Fruit fly (Drosophila melanogaster) whole organism, larva: ENCODE measurements around the gene CG43335.

Source experiments
- noc ChIP-seq: fragments of 200-800 bp; sonication (Bioruptor generic); optimal IDR thresholded peaks from 3 replicates; lab custom pipeline; 2019; ENCODE audit warnings: missing biosample characterization, mild to moderate bottlenecking, missing genetic modification characterization, moderate library complexity

Gene CG43335

DNA sequence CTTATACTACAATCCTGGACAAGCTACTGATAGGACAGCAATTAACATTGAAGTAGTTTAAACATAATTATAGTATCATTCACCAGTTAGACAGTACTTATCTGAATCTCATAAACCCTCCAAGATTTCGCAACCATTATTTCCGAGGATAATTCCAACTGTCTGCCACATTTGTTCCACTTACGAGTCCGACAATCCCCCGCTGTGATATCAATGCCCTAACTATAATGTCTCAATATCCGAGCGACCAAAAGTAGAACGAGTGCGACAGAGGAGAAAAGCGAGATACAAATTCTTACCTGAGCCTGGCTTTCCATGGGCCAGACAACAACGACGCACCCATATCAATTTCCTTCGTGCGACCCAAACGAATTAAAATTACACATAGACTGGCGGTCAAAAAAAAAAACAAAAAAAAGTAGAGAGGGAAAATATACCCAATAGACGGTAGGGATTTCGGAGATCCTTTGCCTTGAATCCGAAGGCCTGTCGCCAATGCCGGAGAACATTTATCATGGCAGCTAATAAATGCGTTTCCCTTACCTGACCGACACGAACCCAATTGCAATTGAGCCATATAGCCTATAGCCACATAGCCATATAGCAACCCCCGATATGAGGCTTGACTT, 33.7 kb downstream of the CG43335 start:
- TF ChIP-seq noc: no peak

DNA sequence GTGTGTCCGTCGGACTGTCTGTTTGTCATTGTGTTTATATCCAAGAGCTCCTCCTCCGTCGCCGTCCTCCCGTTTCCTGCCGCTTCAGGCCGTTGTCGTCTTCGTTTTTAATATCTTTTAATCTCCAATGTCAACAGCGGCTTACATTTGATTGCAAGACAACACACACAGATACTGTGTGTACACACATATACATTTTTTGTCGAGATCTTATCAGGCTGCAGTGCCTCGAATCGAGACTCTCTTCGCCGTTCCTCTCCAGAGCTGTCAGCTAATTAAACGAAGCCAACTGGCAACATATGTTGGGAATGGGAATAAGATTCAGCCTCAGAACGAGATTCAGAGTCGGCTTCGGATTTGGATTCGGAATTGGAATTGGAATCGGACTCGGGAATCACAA, 35.3 kb downstream of the CG43335 start:
- TF ChIP-seq noc: no peak

DNA sequence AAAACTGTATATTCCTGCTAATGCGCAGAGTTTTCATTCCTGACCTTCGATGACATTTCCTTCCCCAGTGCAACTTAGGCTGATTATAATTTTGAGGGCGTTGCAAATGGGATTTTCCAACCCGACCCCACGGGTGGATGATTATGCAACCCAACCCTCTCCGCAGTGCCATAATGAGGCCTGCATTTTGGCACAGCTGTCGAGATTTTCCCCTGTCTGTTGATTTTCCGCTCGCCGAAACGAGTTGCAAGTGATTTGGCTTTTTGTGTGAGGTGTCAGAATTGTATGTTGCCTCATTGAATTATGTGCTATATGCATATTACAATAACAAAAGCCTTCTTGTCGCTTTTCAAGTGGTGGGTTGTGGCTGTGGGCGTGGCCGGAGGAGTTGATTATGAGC, 37.0 kb downstream of the CG43335 start:
- TF ChIP-seq noc: no peak

DNA sequence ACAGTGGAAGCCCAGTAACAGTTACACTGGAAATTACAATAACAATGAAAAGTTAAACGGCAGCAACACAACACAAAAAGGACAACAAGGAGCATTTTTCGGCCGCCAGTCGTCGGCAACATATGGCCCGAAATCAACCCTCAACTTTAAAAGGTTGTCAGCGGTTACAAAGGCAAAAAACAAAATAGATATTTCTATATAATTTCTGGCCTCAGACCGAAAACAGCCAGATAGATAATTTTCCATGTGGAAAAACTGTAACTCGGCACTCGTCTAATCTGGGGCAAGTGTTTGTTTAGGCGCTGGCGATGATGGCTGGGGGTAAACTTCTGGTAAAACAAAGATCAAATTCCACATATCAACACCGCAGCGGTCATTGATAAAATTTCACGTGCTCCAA, 38.0 kb downstream of the CG43335 start:
- no peak for TF ChIP-seq noc

DNA sequence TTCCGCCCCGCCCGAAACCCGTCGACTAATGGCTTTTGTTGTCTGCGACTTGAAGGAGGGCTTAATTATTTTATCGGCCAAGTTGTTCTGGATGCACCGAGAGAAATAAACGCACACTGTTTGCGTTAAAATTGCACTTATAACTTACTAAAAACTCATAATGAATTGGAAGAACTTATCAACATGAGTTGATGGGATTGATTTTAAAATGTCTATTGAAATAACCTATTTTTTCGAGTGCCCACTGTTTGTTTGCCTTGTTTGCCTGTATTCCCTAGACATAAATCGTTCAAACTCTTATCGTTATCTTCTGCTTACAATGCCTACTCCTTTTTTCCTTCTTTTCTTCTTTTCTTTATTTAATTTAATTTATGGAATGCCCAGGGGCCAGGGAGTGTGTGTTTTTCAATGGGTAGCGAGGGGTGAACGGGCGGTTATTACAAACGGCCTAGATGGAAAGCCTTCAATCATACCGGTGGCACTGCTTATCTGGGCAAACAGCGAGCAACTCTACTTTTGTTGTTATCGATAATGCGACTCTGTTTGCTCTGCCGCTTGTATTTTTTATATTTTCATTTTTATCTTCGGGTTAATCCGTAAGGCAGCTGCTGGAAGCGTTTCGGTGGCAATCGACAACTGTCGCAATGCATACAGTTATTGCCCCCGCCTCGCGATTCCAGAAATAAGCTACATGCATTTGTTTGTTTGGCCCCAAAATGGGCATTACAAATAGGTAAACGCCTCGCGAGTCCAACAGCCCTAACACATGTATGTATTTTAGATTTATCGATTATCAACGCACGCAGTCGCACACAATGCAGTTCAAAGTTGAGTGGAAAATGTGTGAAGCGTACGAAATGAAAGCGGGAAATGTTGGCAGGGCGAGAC, 41.2 kb downstream of the CG43335 start:
- no peak for TF ChIP-seq noc

DNA sequence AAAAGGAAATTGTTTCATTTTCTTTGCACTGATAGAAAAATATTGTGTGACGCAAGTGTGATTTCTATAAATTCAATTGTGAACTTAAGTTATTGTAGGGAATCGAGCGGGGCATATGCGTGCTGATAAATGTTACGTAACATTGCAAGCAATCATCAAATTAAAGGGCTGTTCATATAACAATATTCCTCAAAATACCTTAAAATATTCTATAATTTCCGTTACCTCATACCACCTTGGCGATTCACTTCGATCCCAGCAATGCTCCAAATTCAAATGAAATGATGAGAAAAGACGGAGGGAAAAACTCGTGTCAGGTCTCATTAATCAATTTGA, 41.8 kb downstream of the CG43335 start:
- no peak for TF ChIP-seq noc

DNA sequence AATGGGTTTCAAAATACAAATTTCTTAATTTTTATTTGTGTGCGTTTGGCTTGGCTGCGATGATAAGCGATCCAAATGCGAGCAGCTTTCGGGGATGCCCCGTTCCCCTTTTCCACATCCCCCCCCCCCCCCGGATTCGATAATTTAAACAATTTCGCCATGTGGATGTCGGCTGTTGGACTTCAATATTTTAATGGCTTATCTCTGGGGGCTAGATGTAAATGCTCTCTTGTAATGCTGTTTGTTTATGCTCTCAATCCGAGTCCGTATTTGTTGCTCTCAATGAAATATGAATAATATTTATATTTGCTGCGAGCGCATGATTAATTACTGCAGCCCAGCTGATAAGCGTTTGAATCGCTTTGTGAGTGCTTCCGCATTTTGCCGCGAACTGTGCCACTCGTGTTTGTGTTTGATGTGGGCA, 42.3 kb downstream of the CG43335 start:
- no peak for TF ChIP-seq noc

DNA sequence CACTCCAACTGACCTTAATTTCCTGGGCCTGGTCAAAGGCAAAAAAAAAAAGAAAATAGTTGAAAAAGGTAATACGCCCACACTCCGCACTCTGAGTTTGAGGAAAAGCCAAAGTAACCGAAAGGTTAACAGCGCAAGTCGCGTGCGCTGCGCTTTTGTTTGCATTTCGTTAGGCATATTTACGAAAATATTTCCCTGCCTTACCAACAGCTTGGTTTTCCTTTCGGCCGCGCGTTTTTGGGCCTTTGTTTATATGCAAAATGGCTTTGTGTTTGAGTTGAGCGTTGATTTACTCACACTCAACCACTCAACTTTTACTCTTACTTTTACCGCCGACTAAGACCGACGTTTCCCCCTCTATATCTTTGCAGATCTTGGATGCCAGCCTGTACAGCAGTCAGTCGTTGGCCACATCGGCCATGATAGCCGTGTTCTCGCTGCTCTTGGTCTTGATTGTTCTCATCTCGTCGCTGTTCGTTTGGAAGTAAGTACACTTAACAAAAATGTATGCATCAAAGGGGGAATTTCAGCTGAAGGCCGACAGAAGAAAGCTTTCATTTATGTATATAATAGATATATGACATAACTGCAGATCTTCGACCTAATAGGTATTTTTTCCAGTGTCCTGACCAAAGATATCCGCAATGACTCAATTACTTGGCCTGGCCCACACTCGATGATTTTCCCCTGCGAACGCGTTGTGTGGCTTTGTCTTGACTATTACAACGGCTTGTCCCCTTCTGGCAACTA, 43.7 kb downstream of the CG43335 start:
- no peak for TF ChIP-seq noc

DNA sequence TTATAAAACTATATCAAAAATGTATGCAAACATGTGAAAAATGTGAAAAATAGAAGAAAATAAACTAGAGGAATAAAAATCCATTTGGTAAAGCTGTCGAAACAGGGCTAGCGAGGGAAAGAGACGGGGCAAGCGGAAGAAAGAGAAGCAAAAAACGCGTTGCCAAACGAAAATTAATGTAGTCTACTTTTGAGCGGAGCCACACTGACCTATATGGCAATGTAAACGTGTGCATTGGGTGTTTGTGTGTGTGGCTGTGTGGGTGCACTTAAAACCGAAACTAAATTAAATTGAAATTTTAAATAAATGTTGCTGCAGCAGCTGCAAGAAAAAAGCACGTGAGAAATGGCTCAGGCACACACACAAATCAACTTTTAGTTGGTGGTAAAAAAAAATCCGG, 44.7 kb downstream of the CG43335 start:
- TF ChIP-seq noc: no peak

DNA sequence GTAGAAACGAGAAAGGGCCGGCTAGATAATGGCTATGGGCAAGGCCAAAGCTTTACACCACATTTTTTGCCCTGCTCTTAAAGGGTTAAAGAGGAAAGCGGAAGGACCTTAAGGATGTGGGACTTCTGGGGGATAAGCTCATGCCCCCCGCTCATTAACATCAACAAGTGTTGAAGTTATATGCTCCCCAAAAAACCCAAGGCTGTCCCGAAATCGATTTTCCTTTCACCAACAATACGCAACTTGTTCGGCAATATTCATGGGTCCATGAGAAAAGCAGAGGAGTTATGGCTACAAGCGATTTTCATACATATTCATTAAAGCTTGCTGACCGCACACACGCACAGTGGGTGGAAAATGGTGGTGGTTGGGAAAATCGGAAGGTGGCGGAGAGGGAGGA, 45.4 kb downstream of the CG43335 start:
- TF ChIP-seq noc: no peak
